Worm (Caenorhabditis elegans) whole organism, midembryonic: Measurements from ENCODE around the gene srx-8.

ENCODE experiments used
- T22C8.4 ChIP-seq: fragments of 200-800 bp; sonication (Bioruptor generic); IDR thresholded peaks from 2 replicates; pipeline ENCODE4 v1.3.6; 2022; ENCODE audit warnings: missing genetic modification characterization, missing compliant biosample characterization
- med-1 ChIP-seq: sonication (generic microtip); optimal IDR thresholded peaks from 2 replicates; lab custom pipeline; 2017; ENCODE audit warnings: missing genetic modification characterization, mild to moderate bottlenecking, missing compliant biosample characterization, antibody characterized with exemption, missing genetic modification reagents; ENCODE audit not compliant: insufficient read depth

- TF ChIP-seq med-1 (GFP tag; lab: Kevin White, UChicago) (no peak), T22C8.4 (GFP tag; lab: Robert Waterston, UW) (no peak)
These were observed 43.8 kb upstream of the srx-8 start for ce11 chrV:599783-600182.
